Worm (Caenorhabditis elegans) whole organism, midembryonic: Measurements from ENCODE around the gene ZK616.65.

Experiments
- cog-1 ChIP-seq: sonication (generic microtip); optimal IDR thresholded peaks from 2 replicates; lab custom pipeline; 2016; ENCODE audit warnings: missing genetic modification characterization, missing compliant biosample characterization
- flt-1 ChIP-seq: fragments of 200-800 bp; sonication (Bioruptor generic); IDR thresholded peaks from 2 replicates; pipeline ENCODE4 v1.3.6; 2022; ENCODE audit warnings: missing genetic modification characterization, missing compliant biosample characterization
- klf-2 ChIP-seq: fragments of 200-800 bp; sonication (Bioruptor generic); conservative IDR thresholded peaks from 2 replicates; pipeline ENCODE4 v1.3.6; 2022; ENCODE audit warnings: missing genetic modification reagents, missing genetic modification characterization, missing compliant biosample characterization
- med-1 ChIP-seq: sonication (generic microtip); optimal IDR thresholded peaks from 2 replicates; lab custom pipeline; 2017; ENCODE audit warnings: missing genetic modification characterization, mild to moderate bottlenecking, missing compliant biosample characterization, antibody characterized with exemption, missing genetic modification reagents; ENCODE audit not compliant: insufficient read depth
- tab-1 ChIP-seq: fragments of 200-800 bp; sonication (Bioruptor generic); IDR thresholded peaks from 2 replicates; pipeline ENCODE4 v1.3.6; 2022; ENCODE audit warnings: missing genetic modification characterization, missing compliant biosample characterization
- ztf-29 ChIP-seq: fragments of 200-800 bp; sonication (Bioruptor generic); IDR thresholded peaks from 2 replicates; pipeline ENCODE4 v1.3.6; 2022; ENCODE audit warnings: missing genetic modification reagents, missing genetic modification characterization, missing compliant biosample characterization

- no peak for TF ChIP-seq med-1 (GFP tag; lab: Kevin White, UChicago)
- TF ChIP-seq ztf-29, result no peak
- no peak for TF ChIP-seq flt-1
- no peak for TF ChIP-seq klf-2
- no peak for TF ChIP-seq cog-1 (tag; lab: Kevin White, UChicago)
- no peak for TF ChIP-seq tab-1 (GFP tag; lab: Robert Waterston, UW)
These were observed 30.9 kb downstream of the ZK616.65 start for ce11 chrIV:5380140-5380539.
